Fruit fly (Drosophila melanogaster) whole organism, embryonic: Measurements from ENCODE around the gene CG18765.

ENCODE experiments used
- CG10267 ChIP-seq: fragments of 200-800 bp; sonication (Bioruptor generic); optimal IDR thresholded peaks from 2 replicates; lab custom pipeline; 2018; ENCODE audit warnings: missing biosample characterization, mild to moderate bottlenecking, missing genetic modification characterization, moderate library complexity
- CG13287 ChIP-seq: fragments of 200-800 bp; sonication (Bioruptor generic); IDR thresholded peaks from 2 replicates; pipeline ENCODE4 v1.3.6; 2022; ENCODE audit warnings: missing biosample characterization, missing genetic modification characterization; ENCODE audit not compliant: partially characterized antibody
- CG15073 ChIP-seq: fragments of 200-800 bp; sonication (Bioruptor generic); optimal IDR thresholded peaks from 2 replicates; lab custom pipeline; 2016; ENCODE audit warnings: missing biosample characterization, missing genetic modification characterization
- CG17912 ChIP-seq: fragments of 200-800 bp; sonication (Bioruptor generic); optimal IDR thresholded peaks from 2 replicates; lab custom pipeline; 2018; ENCODE audit warnings: missing biosample characterization, mild to moderate bottlenecking, missing genetic modification characterization
- CG18262 ChIP-seq: fragments of 200-800 bp; optimal IDR thresholded peaks from 3 replicates; lab custom pipeline; 2019; ENCODE audit warnings: missing biosample characterization, mild to moderate bottlenecking, missing genetic modification characterization, moderate library complexity
- CG2116 ChIP-seq: fragments of 200-800 bp; sonication (Bioruptor generic); optimal IDR thresholded peaks from 3 replicates; lab custom pipeline; 2018; ENCODE audit warnings: missing biosample characterization, mild to moderate bottlenecking, missing genetic modification characterization
- CG2199 ChIP-seq: fragments of 200-800 bp; sonication (Bioruptor generic); IDR thresholded peaks from 3 replicates; pipeline ENCODE4 v1.3.6; 2022; ENCODE audit warnings: missing biosample characterization, missing genetic modification characterization
- CG30431 ChIP-seq: fragments of 200-800 bp; sonication (Bioruptor generic); optimal IDR thresholded peaks from 2 replicates; lab custom pipeline; 2017; ENCODE audit warnings: missing biosample characterization, missing genetic modification characterization
- CG32767 ChIP-seq: fragments of 200-800 bp; sonication (Bioruptor generic); IDR thresholded peaks from 2 replicates; pipeline ENCODE4 v1.3.6; 2022; ENCODE audit warnings: missing biosample characterization, missing genetic modification characterization
- CG4617 ChIP-seq: fragments of 200-800 bp; sonication (Bioruptor generic); optimal IDR thresholded peaks from 3 replicates; lab custom pipeline; 2016; ENCODE audit warnings: missing biosample characterization, missing genetic modification characterization, borderline replicate concordance
- CG6175 ChIP-seq: fragments of 200-800 bp; sonication (Bioruptor generic); IDR thresholded peaks from 3 replicates; pipeline ENCODE4 v1.3.6; 2022; ENCODE audit warnings: missing biosample characterization, missing genetic modification characterization
- CG6254 ChIP-seq: fragments of 200-800 bp; sonication (Bioruptor generic); optimal IDR thresholded peaks from 3 replicates; lab custom pipeline; 2017; ENCODE audit warnings: mild to moderate bottlenecking, missing biosample characterization, missing genetic modification reagents, missing genetic modification characterization
- CG7786 ChIP-seq: fragments of 200-800 bp; sonication (Bioruptor generic); optimal IDR thresholded peaks from 2 replicates; lab custom pipeline; 2016; ENCODE audit warnings: missing biosample characterization, missing genetic modification characterization
- CG8290 ChIP-seq, 3 experiments: fragments of 200-800 bp; sonication (Bioruptor generic); optimal IDR thresholded peaks; 2 replicates each; lab custom pipeline; 2016 to 2019; ENCODE audit warnings: missing biosample characterization in 3 of 3, missing genetic modification characterization in 3 of 3, mild to moderate bottlenecking in 2 of 3, moderate library complexity in 1 of 3
- CG8478 ChIP-seq: fragments of >200 bp; optimal IDR thresholded peaks from 2 replicates; lab custom pipeline; 2018
- CG8924 ChIP-seq: fragments of 200-800 bp; optimal IDR thresholded peaks from 3 replicates; lab custom pipeline; 2019; ENCODE audit warnings: missing biosample characterization, mild to moderate bottlenecking, missing genetic modification characterization, moderate library complexity
- CG9215 ChIP-seq: fragments of 200-800 bp; sonication (Bioruptor generic); IDR thresholded peaks from 2 replicates; pipeline ENCODE4 v1.3.6; 2022; ENCODE audit warnings: missing biosample characterization, missing genetic modification characterization
- CrebB ChIP-seq: fragments of 200-800 bp; sonication (Bioruptor generic); optimal IDR thresholded peaks from 3 replicates; lab custom pipeline; 2018; ENCODE audit warnings: missing biosample characterization, mild to moderate bottlenecking, missing genetic modification characterization
- Drgx ChIP-seq: fragments of 200-800 bp; sonication (Bioruptor generic); IDR thresholded peaks from 2 replicates; pipeline ENCODE4 v1.3.6; 2022; ENCODE audit warnings: missing biosample characterization, missing genetic modification characterization
- Fer1 ChIP-seq: fragments of 200-800 bp; sonication (Bioruptor generic); optimal IDR thresholded peaks from 2 replicates; lab custom pipeline; 2017; ENCODE audit warnings: missing biosample characterization, mild to moderate bottlenecking, missing genetic modification characterization
- Fer2 ChIP-seq: fragments of 200-800 bp; sonication (Bioruptor generic); optimal IDR thresholded peaks from 2 replicates; lab custom pipeline; 2018; ENCODE audit warnings: missing biosample characterization, mild to moderate bottlenecking, missing genetic modification characterization, moderate library complexity
- Gsc ChIP-seq: fragments of 200-800 bp; sonication (Bioruptor generic); IDR thresholded peaks from 2 replicates; pipeline ENCODE4 v1.3.6; 2022; ENCODE audit warnings: missing biosample characterization, missing genetic modification characterization
- HLH3B ChIP-seq: fragments of 200-800 bp; sonication (Bioruptor generic); IDR thresholded peaks from 2 replicates; pipeline ENCODE4 v1.3.6; 2022; ENCODE audit warnings: missing biosample characterization, missing genetic modification characterization
- Hand ChIP-seq: fragments of 200-800 bp; sonication (Bioruptor generic); optimal IDR thresholded peaks from 2 replicates; lab custom pipeline; 2017; ENCODE audit warnings: mild to moderate bottlenecking, missing biosample characterization, missing genetic modification reagents, missing genetic modification characterization
- Hr78 ChIP-seq, 2 experiments: fragments of 200-800 bp in 1 of 2; fragments of >200 bp in 1 of 2; sonication (Bioruptor generic) in 1 of 2; optimal IDR thresholded peaks; 2 replicates each; lab custom pipeline; 2017 to 2019; ENCODE audit warnings: missing biosample characterization in 2 of 2, missing genetic modification characterization in 2 of 2, mild to moderate bottlenecking in 1 of 2, moderate library complexity in 1 of 2
- Jarid2 ChIP-seq: fragments of 200-800 bp; sonication (Bioruptor generic); optimal IDR thresholded peaks from 3 replicates; lab custom pipeline; 2017; ENCODE audit warnings: mild to moderate bottlenecking, missing biosample characterization, missing genetic modification reagents, missing genetic modification characterization
- Lim3 ChIP-seq: fragments of 200-800 bp; sonication (Bioruptor generic); IDR thresholded peaks from 2 replicates; pipeline ENCODE4 v1.3.6; 2022; ENCODE audit warnings: missing biosample characterization, missing genetic modification characterization
- NFAT ChIP-seq: fragments of 200-800 bp; sonication (Bioruptor generic); IDR thresholded peaks from 2 replicates; pipeline ENCODE4 v1.3.6; 2022; ENCODE audit warnings: missing biosample characterization, missing genetic modification characterization
- Neu2 ChIP-seq: fragments of 200-800 bp; sonication (Bioruptor generic); optimal IDR thresholded peaks from 3 replicates; lab custom pipeline; 2016; ENCODE audit warnings: missing biosample characterization, missing genetic modification characterization, borderline replicate concordance
- abd-A ChIP-seq: fragments of 200-800 bp; sonication (Bioruptor generic); optimal IDR thresholded peaks from 3 replicates; lab custom pipeline; 2019; ENCODE audit warnings: missing biosample characterization, mild to moderate bottlenecking, missing genetic modification characterization, moderate library complexity
- bowl ChIP-seq: fragments of 200-800 bp; sonication (Bioruptor generic); IDR thresholded peaks from 2 replicates; pipeline ENCODE4 v1.3.6; 2022; ENCODE audit warnings: missing biosample characterization, missing genetic modification characterization
- cad ChIP-seq: fragments of >200 bp; optimal IDR thresholded peaks from 2 replicates; lab custom pipeline; 2017; ENCODE audit warnings: missing biosample characterization, missing genetic modification characterization
- cg ChIP-seq: fragments of 200-800 bp; sonication (Bioruptor generic); optimal IDR thresholded peaks from 3 replicates; lab custom pipeline; 2019; ENCODE audit warnings: missing biosample characterization, mild to moderate bottlenecking, missing genetic modification characterization, moderate library complexity
- chif ChIP-seq, 2 experiments: fragments of 200-800 bp; sonication (Bioruptor generic); optimal IDR thresholded peaks; 3 replicates each; lab custom pipeline; 2016; ENCODE audit warnings: missing biosample characterization in 2 of 2, missing genetic modification characterization in 2 of 2
- da ChIP-seq: fragments of 200-800 bp; sonication (Bioruptor generic); optimal IDR thresholded peaks from 2 replicates; lab custom pipeline; 2016; ENCODE audit warnings: missing biosample characterization, missing genetic modification characterization
- her ChIP-seq: fragments of 200-800 bp; sonication (Bioruptor generic); optimal IDR thresholded peaks from 2 replicates; lab custom pipeline; 2016; ENCODE audit warnings: missing biosample characterization, missing genetic modification characterization
- hkb ChIP-seq, 2 experiments: fragments of 200-800 bp in 1 of 2; fragments of >200 bp in 1 of 2; sonication (Bioruptor generic) in 1 of 2; IDR thresholded peaks in 1 of 2; optimal IDR thresholded peaks in 1 of 2; 2 replicates each; pipeline versions ENCODE4 v1.3.6 to Lab custom; 2017 to 2022; ENCODE audit warnings: missing biosample characterization in 1 of 2, missing genetic modification characterization in 1 of 2
- inv ChIP-seq: fragments of 200-800 bp; sonication (Bioruptor generic); IDR thresholded peaks from 2 replicates; pipeline ENCODE4 v1.3.6; 2022; ENCODE audit warnings: missing biosample characterization, missing genetic modification characterization; ENCODE audit not compliant: partially characterized antibody
- pb ChIP-seq: fragments of 200-800 bp; sonication (Bioruptor generic); optimal IDR thresholded peaks from 3 replicates; lab custom pipeline; 2016; ENCODE audit warnings: missing biosample characterization, missing genetic modification characterization
- peb ChIP-seq: fragments of 200-800 bp; sonication (Bioruptor generic); IDR thresholded peaks from 2 replicates; pipeline ENCODE4 v1.3.6; 2022; ENCODE audit warnings: missing biosample characterization, missing genetic modification characterization
- pzg ChIP-seq: fragments of 200-800 bp; sonication (Bioruptor generic); optimal IDR thresholded peaks from 3 replicates; lab custom pipeline; 2018; ENCODE audit warnings: missing biosample characterization, mild to moderate bottlenecking, missing genetic modification characterization, moderate library complexity
- ro ChIP-seq: fragments of 200-800 bp; sonication (Bioruptor generic); IDR thresholded peaks from 2 replicates; pipeline ENCODE4 v1.3.6; 2022; ENCODE audit warnings: missing biosample characterization, missing genetic modification characterization
- sens-2 ChIP-seq: fragments of 200-800 bp; sonication (Bioruptor generic); IDR thresholded peaks from 2 replicates; pipeline ENCODE4 v1.3.6; 2022; ENCODE audit warnings: missing biosample characterization, missing genetic modification characterization
- slp2 ChIP-seq: fragments of 200-800 bp; sonication (Bioruptor generic); optimal IDR thresholded peaks from 2 replicates; lab custom pipeline; 2016; ENCODE audit warnings: missing biosample characterization, missing genetic modification characterization
- sqz ChIP-seq: fragments of 200-800 bp; sonication (Bioruptor generic); optimal IDR thresholded peaks from 3 replicates; lab custom pipeline; 2018; ENCODE audit warnings: missing biosample characterization, mild to moderate bottlenecking, missing genetic modification characterization
- trem ChIP-seq: fragments of 200-800 bp; optimal IDR thresholded peaks from 3 replicates; lab custom pipeline; 2019; ENCODE audit warnings: missing biosample characterization, mild to moderate bottlenecking, missing genetic modification characterization, moderate library complexity
- wor ChIP-seq: fragments of 200-800 bp; sonication (Bioruptor generic); IDR thresholded peaks from 2 replicates; pipeline ENCODE4 v1.3.6; 2022; ENCODE audit warnings: missing biosample characterization, missing genetic modification characterization

Gene CG18765

dm6 chr3R:11649449-11649848 is 42.1 kb downstream of the CG18765 start (continued):
- TF ChIP-seq CG4617 (GFP tag; lab: Kevin White, UChicago) = peak; percentile 83
- TF ChIP-seq trem (tag; lab: Kevin White, UChicago) = peak; percentile 20
- TF ChIP-seq da (GFP tag; lab: Kevin White, UChicago) = peak; percentile 95
- TF ChIP-seq cad (GFP tag; lab: Kevin White, UChicago) = no peak
- peak; percentile 97 for TF ChIP-seq CG7786 (GFP tag; lab: Kevin White, UChicago)
- TF ChIP-seq CG2199 (GFP tag; lab: Robert Waterston, UW) = peak; percentile 92; the same call in 2 of the 3 replicates
- peak; percentile 84 for TF ChIP-seq CG18262 (tag; lab: Kevin White, UChicago)
- TF ChIP-seq CrebB (tag; lab: Kevin White, UChicago) = peak; percentile 93
- no peak for TF ChIP-seq inv
- no peak for TF ChIP-seq CG13287 (GFP tag; lab: Robert Waterston, UW)
- TF ChIP-seq pzg = peak; percentile 19
- TF ChIP-seq NFAT (GFP tag; lab: Robert Waterston, UW) = peak; percentile 99
- TF ChIP-seq CG8924 (tag; lab: Kevin White, UChicago) = peak; percentile 92
- peak; percentile 69 for TF ChIP-seq Jarid2 (GFP tag; lab: Kevin White, UChicago)
- peak; percentile 52 for TF ChIP-seq CG6254 (GFP tag; lab: Kevin White, UChicago)
- TF ChIP-seq Gsc (GFP tag; lab: Robert Waterston, UW) = peak; percentile 83
- TF ChIP-seq Fer2 (tag; lab: Kevin White, UChicago) = peak; percentile 96
- no peak for TF ChIP-seq cg (GFP tag; lab: Kevin White, UChicago)
- peak; percentile 86 for TF ChIP-seq ro
- TF ChIP-seq peb (GFP tag; lab: Robert Waterston, UW) = peak; percentile 91
- peak; percentile 91 for TF ChIP-seq wor
- TF ChIP-seq CG17912 = peak; percentile 91
- TF ChIP-seq Lim3 (GFP tag; lab: Robert Waterston, UW) = peak; percentile 91
- peak; percentile 92 for TF ChIP-seq bowl (GFP tag; lab: Robert Waterston, UW)
- TF ChIP-seq chif (GFP tag; optimal IDR thresholded peaks at IDR 0.05; lab: Kevin White, UChicago) = peak; percentile 95 to 96
- TF ChIP-seq CG10267 (tag; lab: Kevin White, UChicago) = peak; percentile 77
- TF ChIP-seq CG30431 (GFP tag; lab: Kevin White, UChicago) = peak; percentile 86
- peak; percentile 96 for TF ChIP-seq CG32767 (GFP tag; lab: Robert Waterston, UW)
- peak; percentile 81 for TF ChIP-seq CG8290 (GFP tag; optimal IDR thresholded peaks at IDR 0.05; lab: Kevin White, UChicago)
- peak; percentile 17 to 99 for TF ChIP-seq CG8290 (tag; optimal IDR thresholded peaks at IDR 0.05; lab: Kevin White, UChicago)
- peak; percentile 96 for TF ChIP-seq her (GFP tag; lab: Kevin White, UChicago)
- peak in 1 of 2 experiments; percentile 46 for TF ChIP-seq Hr78 (GFP tag; optimal IDR thresholded peaks at IDR 0.05; lab: Kevin White, UChicago)
- peak; percentile 72 for TF ChIP-seq CG2116
- peak; percentile 97 for TF ChIP-seq HLH3B (GFP tag; lab: Robert Waterston, UW)
- TF ChIP-seq Drgx (GFP tag; lab: Robert Waterston, UW) = peak; percentile 89
- TF ChIP-seq sens-2 (GFP tag; lab: Robert Waterston, UW) = peak; percentile 88
- TF ChIP-seq abd-A (tag; lab: Kevin White, UChicago) = peak; percentile 52
- peak; percentile 91 for TF ChIP-seq sqz
- TF ChIP-seq pb = peak; percentile 96
- TF ChIP-seq CG15073 (GFP tag; lab: Kevin White, UChicago) = peak; percentile 74
- TF ChIP-seq slp2 = peak; percentile 94
- peak; percentile 94 for TF ChIP-seq Fer1 (GFP tag; lab: Kevin White, UChicago)
- TF ChIP-seq Hand (GFP tag; lab: Kevin White, UChicago) = peak; percentile 89
- no peak for TF ChIP-seq CG8478 (lab: Kevin White, UChicago)
- peak; percentile 96 for TF ChIP-seq CG6175
- peak; percentile 95 for TF ChIP-seq CG9215 (GFP tag; lab: Robert Waterston, UW)
- TF ChIP-seq hkb (optimal IDR thresholded peaks at IDR 0.05; lab: Kevin White, UChicago) = no peak
- TF ChIP-seq hkb (GFP tag; IDR thresholded peaks at IDR 0.05; lab: Robert Waterston, UW) = peak; percentile 97
- TF ChIP-seq Neu2 = peak; percentile 77
